Worm (Caenorhabditis elegans) whole organism, young adult: ENCODE results near the gene ins-13.

ENCODE experiments used
- Y53F4B.3 ChIP-seq: fragments of 200-800 bp; sonication (Bioruptor generic); IDR thresholded peaks from 2 replicates; pipeline ENCODE4 v1.3.6; 2022; ENCODE audit warnings: missing genetic modification reagents, missing genetic modification characterization, missing compliant biosample characterization
- ama-1 ChIP-seq, 3 experiments: fragments of 150-350 bp in 1 of 3; sonication (generic microtip) in 2 of 3; optimal IDR thresholded peaks; 2 replicates each; lab custom pipeline; 2014 to 2018; ENCODE audit warnings: missing biosample characterization in 2 of 3, missing genetic modification characterization in 2 of 3, missing genetic modification reagents in 2 of 3
- ceh-91 ChIP-seq: fragments of 200-800 bp; sonication (Bioruptor generic); IDR thresholded peaks from 2 replicates; pipeline ENCODE4 v1.3.6; 2022; ENCODE audit warnings: missing genetic modification reagents, missing genetic modification characterization, missing compliant biosample characterization
- efl-1 ChIP-seq: fragments of 150-350 bp; optimal IDR thresholded peaks from 2 replicates; lab custom pipeline; 2014; ENCODE audit warnings: missing biosample characterization, missing genetic modification reagents, missing genetic modification characterization
- lsy-27 ChIP-seq: sonication (generic microtip); optimal IDR thresholded peaks from 2 replicates; lab custom pipeline; 2017; ENCODE audit warnings: missing genetic modification characterization, mild to moderate bottlenecking, missing compliant biosample characterization, antibody characterized with exemption, missing genotype, borderline replicate concordance; ENCODE audit not compliant: insufficient read depth
- snpc-4 ChIP-seq, 5 experiments: fragments of 150-350 bp in 1 of 5; sonication (generic microtip) in 4 of 5; optimal IDR thresholded peaks; 2 replicates each; lab custom pipeline; 2014 to 2018; ENCODE audit warnings: missing genetic modification characterization in 5 of 5, missing biosample characterization in 3 of 5, antibody characterized with exemption in 2 of 5, mild to moderate bottlenecking in 2 of 5, missing compliant biosample characterization in 2 of 5, missing genotype in 2 of 5, moderate library complexity in 2 of 5, missing genetic modification reagents in 1 of 5

DNA sequence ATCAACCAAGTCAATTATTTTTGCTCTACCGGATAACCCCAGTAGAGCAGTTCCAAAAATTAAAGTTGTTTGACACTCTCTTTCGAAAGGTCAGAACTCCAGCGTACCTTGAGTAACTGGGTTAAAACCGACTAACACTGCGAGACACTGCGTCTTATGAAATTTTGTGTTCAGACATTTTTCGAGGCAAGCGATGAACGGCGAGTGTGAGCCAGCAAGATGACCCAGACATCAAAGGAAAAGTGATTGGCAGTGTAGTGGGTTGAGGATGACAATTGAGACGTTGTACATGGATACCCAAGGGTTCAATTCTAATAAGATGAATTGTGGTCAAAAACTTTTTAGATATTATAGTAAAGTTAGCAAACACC, 534 bp downstream of the ins-13 start:
- no peak for TF ChIP-seq ceh-91
- TF ChIP-seq lsy-27, result no peak
- TF ChIP-seq efl-1, result no peak
- TF ChIP-seq snpc-4 (GFP tag; optimal IDR thresholded peaks at IDR 0.05; lab: Kevin White, UChicago), result peak; percentile 93
- TF ChIP-seq snpc-4 (tag; optimal IDR thresholded peaks at IDR 0.05; lab: Kevin White, UChicago), result peak; percentile 98 to 99 (median 98)
- peak; percentile 98 for TF ChIP-seq ama-1 (optimal IDR thresholded peaks at IDR 0.05; lab: Kevin White, UChicago)
- no peak for TF ChIP-seq ama-1 (GFP tag; optimal IDR thresholded peaks at IDR 0.05; lab: Kevin White, UChicago)
- TF ChIP-seq Y53F4B.3 (GFP tag; lab: Robert Waterston, UW), result no peak
